Worm (Caenorhabditis elegans): Measurements from ENCODE around the gene skpt-1.

ce11 chrIII:5495168-5495567 lies 47.0 kb upstream of the skpt-1 start, which contains the start of gene R02F2.8:
- TF ChIP-seq sea-1 (GFP tag; conservative IDR thresholded peaks at IDR 0.05) (no peak), ama-1 (optimal IDR thresholded peaks at IDR 0.05) (no peak), hmg-4 (GFP tag; optimal IDR thresholded peaks at IDR 0.05) (no peak), ceh-36 (tag; optimal IDR thresholded peaks at IDR 0.05) (no peak), hnd-1 (tag; optimal IDR thresholded peaks at IDR 0.05) (no peak), tbx-37 (GFP tag; conservative IDR thresholded peaks at IDR 0.05) (no peak), hmbx-1 (tag; optimal IDR thresholded peaks at IDR 0.05) (no peak)

Measured in whole organism, early embryonic.